Fruit fly (Drosophila melanogaster) whole organism, wandering third instar larva: ENCODE data around the gene fabp.

Source experiments
- Abd-B ChIP-seq: fragments of >200 bp; optimal IDR thresholded peaks from 2 replicates; lab custom pipeline; 2017; ENCODE audit warnings: missing biosample characterization, missing genetic modification characterization
- CG9705 ChIP-seq: fragments of 200-800 bp; sonication (Bioruptor generic); optimal IDR thresholded peaks from 2 replicates; lab custom pipeline; 2018; ENCODE audit warnings: missing biosample characterization, mild to moderate bottlenecking, missing genetic modification characterization
- CrebA ChIP-seq: fragments of 200-800 bp; sonication (Bioruptor generic); optimal IDR thresholded peaks from 2 replicates; lab custom pipeline; 2016; ENCODE audit warnings: missing biosample characterization, mild to moderate bottlenecking, missing genetic modification characterization, borderline replicate concordance
- Dfd ChIP-seq: fragments of >200 bp; optimal IDR thresholded peaks from 2 replicates; lab custom pipeline; 2017; ENCODE audit warnings: missing biosample characterization, missing genetic modification characterization
- Dif ChIP-seq: fragments of 200-275, 200-300 bp; sonication (Bioruptor generic); optimal IDR thresholded peaks from 2 replicates; lab custom pipeline; 2018; ENCODE audit warnings: missing biosample characterization, missing genetic modification characterization; ENCODE audit not compliant: partially characterized antibody
- GATAd ChIP-seq: sonication (Bioruptor generic); optimal IDR thresholded peaks from 2 replicates; lab custom pipeline; 2016; ENCODE audit warnings: missing biosample characterization, missing genetic modification characterization
- Hnf4 ChIP-seq: fragments of 200-800 bp; sonication (Bioruptor generic); optimal IDR thresholded peaks from 2 replicates; lab custom pipeline; 2016; ENCODE audit warnings: missing biosample characterization, mild to moderate bottlenecking, missing genetic modification characterization
- Hr83 ChIP-seq: fragments of 200-300 bp; sonication (Bioruptor generic); optimal IDR thresholded peaks from 2 replicates; lab custom pipeline; 2016; ENCODE audit warnings: missing biosample characterization, mild to moderate bottlenecking, missing genetic modification characterization, moderate library complexity; ENCODE audit not compliant: poor library complexity, severe bottlenecking
- Jra ChIP-seq: sonication (Bioruptor generic); optimal IDR thresholded peaks from 2 replicates; lab custom pipeline; 2016; ENCODE audit warnings: missing biosample characterization, missing genetic modification characterization
- Mio ChIP-seq: sonication (Bioruptor generic); optimal IDR thresholded peaks from 2 replicates; lab custom pipeline; 2016; ENCODE audit warnings: missing biosample characterization, missing genetic modification characterization
- Myc ChIP-seq: fragments of >200 bp; optimal IDR thresholded peaks from 2 replicates; lab custom pipeline; 2017
- N ChIP-seq: fragments of >200 bp; optimal IDR thresholded peaks from 2 replicates; lab custom pipeline; 2018; ENCODE audit warnings: missing biosample characterization, missing external identifiers, missing genetic modification characterization
- Rel ChIP-seq, 2 experiments: fragments of 200-800 bp; sonication (Bioruptor generic) in 1 of 2; optimal IDR thresholded peaks; 2 replicates in 1 of 2; 3 replicates in 1 of 2; lab custom pipeline; 2016 to 2019; ENCODE audit warnings: mild to moderate bottlenecking in 2 of 2, missing biosample characterization in 2 of 2, missing genetic modification characterization in 2 of 2, moderate library complexity in 1 of 2
- Sp1 ChIP-seq: fragments of 200-800 bp; sonication (Bioruptor generic); optimal IDR thresholded peaks from 3 replicates; lab custom pipeline; 2019; ENCODE audit warnings: missing biosample characterization, mild to moderate bottlenecking, missing genetic modification characterization, moderate library complexity
- Vsx2 ChIP-seq: fragments of 200-300, 225-300 bp; sonication (Bioruptor generic); optimal IDR thresholded peaks from 2 replicates; lab custom pipeline; 2018; ENCODE audit warnings: missing biosample characterization, missing genetic modification characterization; ENCODE audit not compliant: partially characterized antibody
- br ChIP-seq: fragments of 200-800 bp; sonication (Bioruptor generic); optimal IDR thresholded peaks from 2 replicates; lab custom pipeline; 2016; ENCODE audit warnings: missing biosample characterization, missing genetic modification characterization
- brk ChIP-seq: fragments of 200-800 bp; sonication (Bioruptor generic); optimal IDR thresholded peaks from 2 replicates; lab custom pipeline; 2016; ENCODE audit warnings: missing biosample characterization, mild to moderate bottlenecking, missing genetic modification characterization
- dl ChIP-seq, 2 experiments: fragments of 175-275, 200-275 bp in 1 of 2; fragments of 200-275 bp in 1 of 2; sonication (Bioruptor generic); optimal IDR thresholded peaks; lab custom pipeline; 2018; ENCODE audit warnings: mild to moderate bottlenecking in 2 of 2, missing biosample characterization in 2 of 2, missing genetic modification characterization in 2 of 2, moderate library complexity in 2 of 2; ENCODE audit not compliant: partially characterized antibody in 2 of 2, insufficient read depth in 1 of 2
- dmrt93B ChIP-seq: fragments of 200-800 bp; sonication (Bioruptor generic); optimal IDR thresholded peaks from 2 replicates; lab custom pipeline; 2018; ENCODE audit warnings: missing biosample characterization, mild to moderate bottlenecking, missing genetic modification characterization
- ey ChIP-seq: fragments of 200-800 bp; sonication (Bioruptor generic); optimal IDR thresholded peaks from 2 replicates; lab custom pipeline; 2016; ENCODE audit warnings: missing biosample characterization, missing genetic modification characterization
- jim ChIP-seq: fragments of 175-275, 200-325 bp; sonication (Bioruptor generic); optimal IDR thresholded peaks from 2 replicates; lab custom pipeline; 2016; ENCODE audit warnings: missing biosample characterization, mild to moderate bottlenecking, missing genetic modification characterization
- lola ChIP-seq: fragments of >200 bp; optimal IDR thresholded peaks from 2 replicates; lab custom pipeline; 2017; ENCODE audit warnings: missing biosample characterization, missing genetic modification characterization
- psq ChIP-seq: fragments of 200-800 bp; sonication (Bioruptor generic); optimal IDR thresholded peaks from 3 replicates; lab custom pipeline; 2017; ENCODE audit warnings: missing biosample characterization, mild to moderate bottlenecking, missing genetic modification characterization, moderate library complexity
- sage ChIP-seq: fragments of 200-800 bp; sonication (Bioruptor generic); optimal IDR thresholded peaks from 2 replicates; lab custom pipeline; 2016; ENCODE audit warnings: missing biosample characterization, mild to moderate bottlenecking, missing genetic modification characterization
- sv ChIP-seq: fragments of 200-800 bp; sonication (Bioruptor generic); optimal IDR thresholded peaks from 3 replicates; lab custom pipeline; 2016; ENCODE audit warnings: missing biosample characterization, missing genetic modification characterization
- tai ChIP-seq: sonication (Bioruptor generic); optimal IDR thresholded peaks from 2 replicates; lab custom pipeline; 2016; ENCODE audit warnings: missing biosample characterization, missing genetic modification characterization
- usp ChIP-seq: fragments of >200 bp; optimal IDR thresholded peaks from 2 replicates; lab custom pipeline; 2017; ENCODE audit warnings: missing biosample characterization, missing genetic modification characterization

The fabp gene

dm6 chr3R:11604654-11605436, 38.0 kb upstream of the fabp start:
- TF ChIP-seq Dfd (GFP tag; lab: Kevin White, UChicago) (no peak), Vsx2 (GFP tag; lab: Kevin White, UChicago) (peak; percentile 81), GATAd (GFP tag; lab: Kevin White, UChicago) (no peak), Dif (GFP tag; lab: Kevin White, UChicago) (peak; percentile 94), tai (GFP tag; lab: Kevin White, UChicago) (no peak), dl (GFP tag; optimal IDR thresholded peaks at IDR 0.05; lab: Kevin White, UChicago; ENCODE audit: insufficient read depth in 1 of 2, partially characterized antibody in 2 of 2) (peak; percentile 87 to 88), jim (GFP tag; lab: Kevin White, UChicago) (no peak), sv (GFP tag; lab: Kevin White, UChicago) (no peak)

dm6 chr3R:11603136-11603535, 36.3 kb upstream of the fabp start:
- TF ChIP-seq sv (GFP tag; lab: Kevin White, UChicago) (no peak), psq (GFP tag; lab: Kevin White, UChicago) (no peak), Rel (GFP tag; optimal IDR thresholded peaks at IDR 0.05; lab: Kevin White, UChicago) (no peak), Rel (tag; optimal IDR thresholded peaks at IDR 0.05; lab: Kevin White, UChicago) (no peak), Mio (GFP tag; lab: Kevin White, UChicago) (no peak), dmrt93B (GFP tag; lab: Kevin White, UChicago) (no peak), Hr83 (no peak), Hnf4 (GFP tag; lab: Kevin White, UChicago) (no peak), br (GFP tag; lab: Kevin White, UChicago) (no peak), Myc (lab: Kevin White, UChicago) (no peak), CrebA (GFP tag; lab: Kevin White, UChicago) (no peak), N (GFP tag; lab: Kevin White, UChicago) (no peak), Sp1 (GFP tag; lab: Kevin White, UChicago) (no peak)

DNA sequence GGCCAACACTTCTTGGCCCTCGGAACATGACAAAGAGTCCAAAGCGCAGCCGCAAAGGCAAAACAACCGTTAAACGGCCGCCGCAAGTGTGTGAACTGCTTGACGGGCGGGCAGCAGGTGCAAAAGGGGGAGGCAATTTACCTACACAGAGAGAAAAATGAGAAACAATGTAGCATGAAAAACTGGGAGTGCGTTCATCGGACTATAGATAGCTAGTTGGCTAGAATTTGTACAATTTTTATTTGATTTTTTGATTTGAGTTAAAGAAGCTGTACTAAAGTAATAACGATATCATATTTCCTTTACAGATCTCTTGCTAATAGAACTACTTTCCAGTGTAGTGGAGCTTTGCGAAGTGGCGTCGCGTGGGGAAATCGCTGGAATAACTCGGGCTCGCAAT, 28.7 kb upstream of the fabp start:
- no peak for TF ChIP-seq Jra (GFP tag; lab: Kevin White, UChicago)

DNA sequence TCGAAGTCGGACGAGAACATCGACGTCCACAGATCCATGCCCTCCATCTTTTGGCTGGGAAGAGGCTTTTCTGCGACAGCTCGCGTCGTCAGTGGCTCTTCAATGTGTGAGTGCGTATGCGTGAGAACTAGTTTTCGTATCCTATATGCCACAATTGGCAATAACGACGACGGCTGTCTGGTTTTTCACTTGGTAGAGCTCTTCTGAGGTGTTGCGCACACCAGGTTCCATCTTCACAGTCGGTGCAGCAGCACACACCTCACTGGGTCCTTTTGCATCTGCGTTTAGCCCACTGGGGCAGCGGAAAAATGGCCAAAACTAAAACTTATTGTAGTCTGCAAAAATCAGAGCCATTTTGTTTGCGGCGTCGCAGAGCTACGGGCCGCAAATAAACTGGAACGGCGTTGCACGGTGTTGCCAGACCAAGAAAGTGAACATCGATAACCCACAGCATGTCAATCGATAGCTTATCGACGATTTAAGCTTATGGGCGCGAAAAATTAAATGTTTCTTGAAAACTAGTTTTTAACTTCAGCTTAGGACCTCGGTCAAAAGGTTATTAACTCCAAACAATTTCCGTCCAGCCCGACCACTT, 23.0 kb upstream of the fabp start, which contains the start of gene CG6791:
CG6791 (minus strand) TSS at position 383 of the 595 bp plus-strand sequence.
- no peak for TF ChIP-seq tai (GFP tag; lab: Kevin White, UChicago)
- no peak for TF ChIP-seq Abd-B (GFP tag; lab: Kevin White, UChicago)
- TF ChIP-seq usp (GFP tag; lab: Kevin White, UChicago) = no peak
- TF ChIP-seq sv (GFP tag; lab: Kevin White, UChicago) = no peak
- TF ChIP-seq Myc (lab: Kevin White, UChicago) = no peak
- no peak for TF ChIP-seq lola
- TF ChIP-seq CG9705 (GFP tag; lab: Kevin White, UChicago) = no peak
- no peak for TF ChIP-seq Dif (GFP tag; lab: Kevin White, UChicago)
- no peak for TF ChIP-seq Dfd (GFP tag; lab: Kevin White, UChicago)
- TF ChIP-seq brk = no peak
- TF ChIP-seq N (GFP tag; lab: Kevin White, UChicago) = no peak

- TF ChIP-seq Hnf4 (GFP tag; lab: Kevin White, UChicago) (no peak), sage (no peak), psq (GFP tag; lab: Kevin White, UChicago) (no peak), ey (GFP tag; lab: Kevin White, UChicago) (peak; percentile 59), N (GFP tag; lab: Kevin White, UChicago) (no peak), lola (no peak)
These were observed 15.4 kb upstream of the fabp start for dm6 chr3R:11582253-11582589.
